Fruit fly (Drosophila melanogaster) whole organism, prepupa: ENCODE data around the gene rsh.

ENCODE experiments used
- CG11902 ChIP-seq: fragments of 200-800 bp; sonication (Bioruptor generic); optimal IDR thresholded peaks from 3 replicates; lab custom pipeline; 2016; ENCODE audit warnings: missing biosample characterization, missing genetic modification characterization
- CG6792 ChIP-seq: fragments of 200-800 bp; sonication (Bioruptor generic); optimal IDR thresholded peaks from 3 replicates; lab custom pipeline; 2016; ENCODE audit warnings: missing biosample characterization, missing genetic modification characterization
- CG6808 ChIP-seq: fragments of 200-800 bp; sonication (Bioruptor generic); optimal IDR thresholded peaks from 3 replicates; lab custom pipeline; 2017; ENCODE audit warnings: missing biosample characterization, missing genetic modification characterization, mild to moderate bottlenecking, moderate library complexity, missing genetic modification reagents
- Smox ChIP-seq: fragments of 200-800 bp; sonication (Bioruptor generic); optimal IDR thresholded peaks from 3 replicates; lab custom pipeline; 2016; ENCODE audit warnings: missing biosample characterization, missing genetic modification characterization
- dsx ChIP-seq: fragments of 200-800 bp; optimal IDR thresholded peaks from 3 replicates; lab custom pipeline; 2019; ENCODE audit warnings: missing biosample characterization, mild to moderate bottlenecking, missing genetic modification characterization, moderate library complexity; ENCODE audit not compliant: poor library complexity, severe bottlenecking
- pdm3 ChIP-seq: fragments of 200-800 bp; sonication (Bioruptor generic); optimal IDR thresholded peaks from 3 replicates; lab custom pipeline; 2016; ENCODE audit warnings: missing biosample characterization, missing genetic modification characterization

dm6 chrX:13012289-13012688 is 23.9 kb downstream of the rsh start:
- no peak for TF ChIP-seq CG6792 (GFP tag; lab: Kevin White, UChicago)
- TF ChIP-seq pdm3 (GFP tag; lab: Kevin White, UChicago) = no peak
- no peak for TF ChIP-seq CG11902 (GFP tag; lab: Kevin White, UChicago)
- TF ChIP-seq Smox (GFP tag; lab: Kevin White, UChicago) = no peak
- TF ChIP-seq dsx (GFP tag; lab: Kevin White, UChicago) = no peak
- TF ChIP-seq CG6808 (GFP tag; lab: Kevin White, UChicago) = no peak
